Worm (Caenorhabditis elegans) whole organism, late embryonic: ENCODE measurements around the gene spin-1.

Experiments
- K09A11.1 ChIP-seq: sonication (generic microtip); optimal IDR thresholded peaks from 2 replicates; lab custom pipeline; 2017; ENCODE audit warnings: antibody characterized with exemption, mild to moderate bottlenecking, missing genetic modification characterization, missing compliant biosample characterization; ENCODE audit not compliant: insufficient read depth
- ahr-1 ChIP-seq: sonication (generic microtip); optimal IDR thresholded peaks from 2 replicates; lab custom pipeline; 2016; ENCODE audit warnings: missing genetic modification characterization, missing compliant biosample characterization
- ceh-14 ChIP-seq: sonication (generic microtip); optimal IDR thresholded peaks from 2 replicates; lab custom pipeline; 2016; ENCODE audit warnings: missing genotype, missing genetic modification characterization, missing compliant biosample characterization
- ceh-19 ChIP-seq: fragments of 200-800 bp; sonication (Bioruptor generic); optimal IDR thresholded peaks from 2 replicates; lab custom pipeline; 2018; ENCODE audit warnings: mild to moderate bottlenecking, missing genetic modification characterization, missing compliant biosample characterization
- ceh-2 ChIP-seq: sonication (generic microtip); optimal IDR thresholded peaks from 2 replicates; lab custom pipeline; 2016; ENCODE audit warnings: missing genotype, missing genetic modification characterization, missing compliant biosample characterization
- ceh-30 ChIP-seq: fragments of 150-350 bp; optimal IDR thresholded peaks from 2 replicates; lab custom pipeline; 2014; ENCODE audit warnings: missing biosample characterization, missing genetic modification characterization
- ceh-45 ChIP-seq: fragments of 200-800 bp; sonication (Bioruptor generic); IDR thresholded peaks from 2 replicates; pipeline ENCODE4 v1.3.6; 2022; ENCODE audit warnings: missing genetic modification reagents, missing genetic modification characterization, missing compliant biosample characterization
- ceh-48 ChIP-seq: sonication (generic microtip); optimal IDR thresholded peaks from 2 replicates; lab custom pipeline; 2016; ENCODE audit warnings: missing genetic modification characterization, inconsistent platforms, missing compliant biosample characterization
- ceh-9 ChIP-seq: sonication (generic microtip); optimal IDR thresholded peaks from 2 replicates; lab custom pipeline; 2016; ENCODE audit warnings: mild to moderate bottlenecking, missing genetic modification characterization, inconsistent platforms, missing compliant biosample characterization
- elt-4 ChIP-seq: sonication (generic microtip); optimal IDR thresholded peaks from 2 replicates; lab custom pipeline; 2016; ENCODE audit warnings: missing genetic modification characterization, missing compliant biosample characterization
- eyg-1 ChIP-seq: sonication (generic microtip); optimal IDR thresholded peaks from 2 replicates; lab custom pipeline; 2016; ENCODE audit warnings: missing genotype, missing genetic modification characterization, missing compliant biosample characterization
- hlh-30 ChIP-seq: sonication (generic microtip); optimal IDR thresholded peaks from 2 replicates; lab custom pipeline; 2017; ENCODE audit warnings: antibody characterized with exemption, missing genetic modification characterization, missing compliant biosample characterization; ENCODE audit not compliant: insufficient read depth
- hlh-8 ChIP-seq: sonication (generic microtip); optimal IDR thresholded peaks from 2 replicates; lab custom pipeline; 2016; ENCODE audit warnings: missing genotype, missing genetic modification characterization, missing compliant biosample characterization
- lim-6 ChIP-seq: sonication (generic microtip); optimal IDR thresholded peaks from 2 replicates; lab custom pipeline; 2016; ENCODE audit warnings: missing genetic modification characterization, missing compliant biosample characterization
- lin-11 ChIP-seq: fragments of 200-800 bp; sonication (Bioruptor generic); optimal IDR thresholded peaks from 2 replicates; lab custom pipeline; 2018; ENCODE audit warnings: mild to moderate bottlenecking, missing genetic modification characterization, missing compliant biosample characterization
- nfya-1 ChIP-seq: sonication (generic microtip); optimal IDR thresholded peaks from 2 replicates; lab custom pipeline; 2017; ENCODE audit warnings: missing genetic modification characterization, mild to moderate bottlenecking, missing compliant biosample characterization, antibody characterized with exemption, moderate library complexity
- nhr-11 ChIP-seq: fragments of 150-350 bp; optimal IDR thresholded peaks from 2 replicates; lab custom pipeline; 2014; ENCODE audit warnings: missing biosample characterization, missing genetic modification characterization
- nhr-232 ChIP-seq: sonication (generic microtip); optimal IDR thresholded peaks from 2 replicates; lab custom pipeline; 2016; ENCODE audit warnings: missing genetic modification characterization, missing compliant biosample characterization
- npax-4 ChIP-seq: sonication (generic microtip); optimal IDR thresholded peaks from 2 replicates; lab custom pipeline; 2016; ENCODE audit warnings: missing genetic modification characterization, missing compliant biosample characterization
- odd-2 ChIP-seq: sonication (generic microtip); optimal IDR thresholded peaks from 2 replicates; lab custom pipeline; 2017; ENCODE audit warnings: antibody characterized with exemption, mild to moderate bottlenecking, missing genetic modification characterization, missing compliant biosample characterization
- pag-3 ChIP-seq: sonication (generic microtip); optimal IDR thresholded peaks from 2 replicates; lab custom pipeline; 2016; ENCODE audit warnings: missing compliant biosample characterization, missing genetic modification characterization, borderline replicate concordance
- pat-9 ChIP-seq: fragments of 200-800 bp; sonication (Bioruptor generic); optimal IDR thresholded peaks from 2 replicates; lab custom pipeline; 2018; ENCODE audit warnings: mild to moderate bottlenecking, missing genetic modification characterization, moderate library complexity, missing compliant biosample characterization
- pros-1 ChIP-seq: fragments of 150-350 bp; optimal IDR thresholded peaks from 2 replicates; lab custom pipeline; 2014; ENCODE audit warnings: missing biosample characterization, missing genetic modification reagents, missing genetic modification characterization
- ref-2 ChIP-seq: sonication (generic microtip); optimal IDR thresholded peaks from 2 replicates; lab custom pipeline; 2016; ENCODE audit warnings: missing genetic modification characterization, missing compliant biosample characterization
- rnt-1 ChIP-seq: sonication (generic microtip); optimal IDR thresholded peaks from 2 replicates; lab custom pipeline; 2016; ENCODE audit warnings: missing genetic modification characterization, missing compliant biosample characterization
- sdc-2 ChIP-seq: sonication (generic microtip); optimal IDR thresholded peaks from 2 replicates; lab custom pipeline; 2016; ENCODE audit warnings: missing genotype, missing genetic modification characterization, missing compliant biosample characterization
- sox-4 ChIP-seq: sonication (generic microtip); optimal IDR thresholded peaks from 2 replicates; lab custom pipeline; 2017; ENCODE audit warnings: mild to moderate bottlenecking, missing genetic modification characterization, inconsistent platforms, missing compliant biosample characterization
- tbx-2 ChIP-seq: sonication (generic microtip); optimal IDR thresholded peaks from 2 replicates; lab custom pipeline; 2016; ENCODE audit warnings: missing genetic modification characterization, missing compliant biosample characterization
- tbx-7 ChIP-seq: sonication (generic microtip); optimal IDR thresholded peaks from 2 replicates; lab custom pipeline; 2016; ENCODE audit warnings: missing genotype, missing genetic modification characterization, missing compliant biosample characterization
- unc-42 ChIP-seq: sonication (generic microtip); optimal IDR thresholded peaks from 2 replicates; lab custom pipeline; 2016; ENCODE audit warnings: missing genotype, missing genetic modification characterization, missing compliant biosample characterization
- unc-55 ChIP-seq: sonication (generic microtip); optimal IDR thresholded peaks from 2 replicates; lab custom pipeline; 2017; ENCODE audit warnings: missing biosample characterization, missing genetic modification reagents, missing genetic modification characterization
- unc-86 ChIP-seq: sonication (generic microtip); optimal IDR thresholded peaks from 2 replicates; lab custom pipeline; 2016; ENCODE audit warnings: missing genetic modification characterization, missing compliant biosample characterization
- zip-5 ChIP-seq: sonication (generic microtip); optimal IDR thresholded peaks from 2 replicates; lab custom pipeline; 2016; ENCODE audit warnings: missing genetic modification characterization, missing compliant biosample characterization
- ztf-16 ChIP-seq: sonication (generic microtip); optimal IDR thresholded peaks from 2 replicates; lab custom pipeline; 2017; ENCODE audit warnings: missing genetic modification characterization, missing compliant biosample characterization

Gene spin-1

ce11 chrV:12114693-12115092, at the start of gene spin-1:
Gene spin-1, plus strand, starts transcription at chrV:12114993.
- TF ChIP-seq ceh-2 (tag; lab: Kevin White, UChicago) (no peak), unc-86 (no peak), eyg-1 (tag; lab: Kevin White, UChicago) (no peak), sdc-2 (tag; lab: Kevin White, UChicago) (no peak), lin-11 (tag; lab: Kevin White, UChicago) (no peak), ceh-45 (GFP tag; lab: Robert Waterston, UW) (no peak)

ce11 chrV:12065369-12065768, 49.4 kb upstream of the spin-1 start, which contains the start of gene pqn-53:
Gene pqn-53, minus strand, starts transcription at chrV:12065391.
- TF ChIP-seq unc-55 (GFP tag; lab: Kevin White, UChicago) (peak; percentile 17), ahr-1 (no peak), ceh-2 (tag; lab: Kevin White, UChicago) (no peak), ceh-48 (tag; lab: Kevin White, UChicago) (no peak), hlh-30 (tag; lab: Kevin White, UChicago) (peak; percentile 65), rnt-1 (peak; percentile 8)
- TF ChIP-seq, all 69 proteins: peak for 3

ce11 chrV:12065859-12066258, 48.9 kb upstream of the spin-1 start:
- peak; percentile 86 for TF ChIP-seq hlh-30 (tag; lab: Kevin White, UChicago)
- no peak for TF ChIP-seq pag-3 (tag; lab: Kevin White, UChicago)
- TF ChIP-seq, all 69 proteins: peak for 1

- TF ChIP-seq tbx-2 (tag; lab: Kevin White, UChicago) = no peak
- no peak for TF ChIP-seq ztf-16 (tag; lab: Kevin White, UChicago)
- no peak for TF ChIP-seq odd-2 (tag; lab: Kevin White, UChicago)
- no peak for TF ChIP-seq rnt-1
- TF ChIP-seq hlh-8 = no peak
- no peak for TF ChIP-seq ref-2
- TF ChIP-seq pat-9 (tag; lab: Kevin White, UChicago) = no peak
- no peak for TF ChIP-seq tbx-7 (tag; lab: Kevin White, UChicago)
- TF ChIP-seq sox-4 (tag; lab: Kevin White, UChicago) = no peak
- TF ChIP-seq ceh-19 (GFP tag; lab: Kevin White, UChicago) = no peak
- no peak for TF ChIP-seq ahr-1
- TF ChIP-seq zip-5 (tag; lab: Kevin White, UChicago) = no peak
- no peak for TF ChIP-seq lim-6 (tag; lab: Kevin White, UChicago)
- TF ChIP-seq ceh-30 (tag; lab: Kevin White, UChicago) = no peak
- no peak for TF ChIP-seq nfya-1 (tag; lab: Kevin White, UChicago)
- no peak for TF ChIP-seq npax-4 (tag; lab: Kevin White, UChicago)
- no peak for TF ChIP-seq nhr-11
- no peak for TF ChIP-seq nhr-232
- TF ChIP-seq unc-42 (tag; lab: Kevin White, UChicago) = no peak
These were observed 46.4 kb upstream of the spin-1 start, which contains the start of gene kmo-2 for ce11 chrV:12068437-12068836. Gene kmo-2, minus strand, starts transcription at chrV:12068537.

ce11 chrV:12070419-12070818, 44.4 kb upstream of the spin-1 start, which contains the start of gene kmo-1:
Gene kmo-1, minus strand, starts transcription at chrV:12070519.
- TF ChIP-seq unc-42 (tag; lab: Kevin White, UChicago) (no peak), K09A11.1 (tag; lab: Kevin White, UChicago) (no peak), tbx-7 (tag; lab: Kevin White, UChicago) (no peak), elt-4 (tag; lab: Kevin White, UChicago) (no peak), pros-1 (tag; lab: Kevin White, UChicago) (no peak), ceh-9 (tag; lab: Kevin White, UChicago) (no peak), lin-11 (tag; lab: Kevin White, UChicago) (no peak), ceh-14 (tag; lab: Kevin White, UChicago) (no peak), nhr-11 (no peak), ref-2 (no peak), npax-4 (tag; lab: Kevin White, UChicago) (no peak)
